Worm (Caenorhabditis elegans): ENCODE data around the gene Y56A3A.16.

DNA sequence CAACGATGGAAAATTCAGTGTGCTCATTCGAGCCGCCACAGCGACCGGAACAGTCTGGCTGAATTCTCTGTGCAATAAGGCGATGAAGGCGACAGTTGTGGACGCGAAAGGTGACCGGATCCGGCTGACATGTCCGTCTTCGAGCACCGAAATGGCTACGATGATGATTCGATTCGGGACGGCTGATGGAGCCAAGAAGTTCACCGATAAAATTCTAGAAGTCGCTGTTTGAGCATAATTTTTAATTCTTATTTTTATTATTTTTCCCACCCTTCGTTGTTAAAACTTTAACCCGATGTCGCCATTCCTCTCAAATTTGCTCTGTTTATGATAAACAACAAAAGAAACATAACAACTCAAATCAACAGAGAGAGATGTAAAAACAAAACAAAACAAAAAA lies 3.4 kb upstream of the Y56A3A.16 start:
- TF ChIP-seq ama-1 (optimal IDR thresholded peaks at IDR 0.05) (no peak), egl-43 (GFP tag; IDR thresholded peaks at IDR 0.05) (no peak), vab-7 (GFP tag; IDR thresholded peaks at IDR 0.05) (no peak)

Measured in whole organism, L4 larva.